Fruit fly (Drosophila melanogaster) whole organism, embryonic: ENCODE measurements around the gene CG18473.
A peak's percentile ranks its signal among the peaks of the same experiment; 100 is the strongest.

Experiments
- Atf6 ChIP-seq: fragments of 200-800 bp; sonication (Bioruptor generic); IDR thresholded peaks from 2 replicates; pipeline ENCODE4 v1.3.6; 2022; ENCODE audit warnings: missing biosample characterization, missing genetic modification characterization
- Bdp1 ChIP-seq: fragments of 200-800 bp; sonication (Bioruptor generic); optimal IDR thresholded peaks from 3 replicates; lab custom pipeline; 2016; ENCODE audit warnings: missing biosample characterization, missing genetic modification characterization
- Bgb ChIP-seq: fragments of 200-800 bp; sonication (Bioruptor generic); IDR thresholded peaks from 2 replicates; pipeline ENCODE4 v1.3.6; 2022; ENCODE audit warnings: missing biosample characterization, missing genetic modification characterization; ENCODE audit not compliant: partially characterized antibody
- CG10462 ChIP-seq: fragments of 200-800 bp; sonication (Bioruptor generic); optimal IDR thresholded peaks from 2 replicates; lab custom pipeline; 2016; ENCODE audit warnings: missing biosample characterization, missing genetic modification characterization
- CG12659 ChIP-seq: fragments of 200-800 bp; sonication (Bioruptor generic); optimal IDR thresholded peaks from 3 replicates; lab custom pipeline; 2017; ENCODE audit warnings: mild to moderate bottlenecking, missing biosample characterization, missing genetic modification reagents, missing genetic modification characterization
- CG15269 ChIP-seq: fragments of 200-800 bp; sonication (Bioruptor generic); optimal IDR thresholded peaks from 2 replicates; lab custom pipeline; 2018; ENCODE audit warnings: missing biosample characterization, mild to moderate bottlenecking, missing genetic modification characterization, moderate library complexity
- CG1647 ChIP-seq: fragments of 200-800 bp; sonication (Bioruptor generic); optimal IDR thresholded peaks from 3 replicates; lab custom pipeline; 2016; ENCODE audit warnings: missing biosample characterization, missing genetic modification characterization
- CG17359 ChIP-seq: fragments of 200-800 bp; sonication (Bioruptor generic); optimal IDR thresholded peaks from 3 replicates; lab custom pipeline; 2018; ENCODE audit warnings: missing biosample characterization, mild to moderate bottlenecking, missing genetic modification characterization, moderate library complexity
- CG17385 ChIP-seq: fragments of 200-800 bp; sonication (Bioruptor generic); optimal IDR thresholded peaks from 3 replicates; lab custom pipeline; 2018; ENCODE audit warnings: missing biosample characterization, mild to moderate bottlenecking, missing genetic modification characterization
- CG17829 ChIP-seq: fragments of 200-800 bp; optimal IDR thresholded peaks from 2 replicates; lab custom pipeline; 2019; ENCODE audit warnings: missing biosample characterization, mild to moderate bottlenecking, missing genetic modification characterization, moderate library complexity
- CG30403 ChIP-seq: fragments of 200-800 bp; sonication (Bioruptor generic); optimal IDR thresholded peaks from 3 replicates; lab custom pipeline; 2016; ENCODE audit warnings: missing biosample characterization, missing genetic modification characterization
- CG33557 ChIP-seq: fragments of 200-800 bp; sonication (Bioruptor generic); optimal IDR thresholded peaks from 2 replicates; lab custom pipeline; 2019; ENCODE audit warnings: missing biosample characterization, mild to moderate bottlenecking, missing genetic modification characterization, moderate library complexity
- CG3995 ChIP-seq: fragments of 200-800 bp; sonication (Bioruptor generic); optimal IDR thresholded peaks from 3 replicates; lab custom pipeline; 2016; ENCODE audit warnings: missing biosample characterization, missing genetic modification characterization
- CG43689 ChIP-seq: fragments of 200-800 bp; sonication (Bioruptor generic); IDR thresholded peaks from 2 replicates; pipeline ENCODE4 v1.3.6; 2022; ENCODE audit warnings: missing biosample characterization, missing genetic modification characterization
- CG5245 ChIP-seq: fragments of 200-800 bp; sonication (Bioruptor generic); optimal IDR thresholded peaks from 3 replicates; lab custom pipeline; 2016; ENCODE audit warnings: missing biosample characterization, missing genetic modification characterization
- CG7987 ChIP-seq: fragments of 200-800 bp; sonication (Bioruptor generic); optimal IDR thresholded peaks from 2 replicates; lab custom pipeline; 2018; ENCODE audit warnings: missing biosample characterization, mild to moderate bottlenecking, missing genetic modification characterization, moderate library complexity
- CG8944 ChIP-seq: fragments of 200-800 bp; sonication (Bioruptor generic); optimal IDR thresholded peaks from 3 replicates; lab custom pipeline; 2016; ENCODE audit warnings: missing biosample characterization, missing genetic modification characterization
- CG9876 ChIP-seq: fragments of 200-800 bp; sonication (Bioruptor generic); optimal IDR thresholded peaks from 2 replicates; lab custom pipeline; 2016; ENCODE audit warnings: missing biosample characterization, missing genetic modification characterization
- CTCF ChIP-seq: fragments of 200-800 bp; sonication (Bioruptor generic); optimal IDR thresholded peaks from 2 replicates; lab custom pipeline; 2017; ENCODE audit warnings: missing biosample characterization, mild to moderate bottlenecking, missing genetic modification characterization, moderate library complexity
- Lpt ChIP-seq: fragments of >200 bp; optimal IDR thresholded peaks from 2 replicates; lab custom pipeline; 2018; ENCODE audit warnings: missing biosample characterization, missing genetic modification characterization
- Mrtf ChIP-seq: fragments of 200-800 bp; sonication (Bioruptor generic); IDR thresholded peaks from 3 replicates; pipeline ENCODE4 v1.3.6; 2022; ENCODE audit warnings: missing biosample characterization, missing genetic modification characterization
- Nf-YC ChIP-seq: fragments of 200-800 bp; optimal IDR thresholded peaks from 3 replicates; lab custom pipeline; 2019; ENCODE audit warnings: missing biosample characterization, mild to moderate bottlenecking, missing genetic modification characterization, moderate library complexity
- Opbp ChIP-seq: fragments of 200-800 bp; sonication (Bioruptor generic); IDR thresholded peaks from 3 replicates; pipeline ENCODE4 v1.3.6; 2022; ENCODE audit warnings: missing biosample characterization, missing genetic modification characterization; ENCODE audit not compliant: partially characterized antibody
- Pdp1 ChIP-seq, 2 experiments: fragments of 200-800 bp; sonication (Bioruptor generic); optimal IDR thresholded peaks; 3 replicates each; lab custom pipeline; 2016; ENCODE audit warnings: missing biosample characterization in 2 of 2, missing genetic modification characterization in 2 of 2, mild to moderate bottlenecking in 1 of 2, moderate library complexity in 1 of 2
- Trl ChIP-seq, 3 experiments: fragments of >200 bp in 2 of 3; fragments of 200-800 bp in 1 of 3; sonication (Bioruptor generic) in 1 of 3; optimal IDR thresholded peaks; 2 replicates in 1 of 3; 3 replicates in 2 of 3; lab custom pipeline; 2016 to 2017; ENCODE audit warnings: missing biosample characterization in 1 of 3, missing genetic modification characterization in 1 of 3
- ash1 ChIP-seq: fragments of 200-800 bp; sonication (Bioruptor generic); optimal IDR thresholded peaks from 2 replicates; lab custom pipeline; 2018; ENCODE audit warnings: missing biosample characterization, mild to moderate bottlenecking, missing genetic modification characterization
- az2 ChIP-seq: fragments of 200-800 bp; sonication (Bioruptor generic); optimal IDR thresholded peaks from 3 replicates; lab custom pipeline; 2016; ENCODE audit warnings: missing biosample characterization, missing genetic modification characterization
- cad ChIP-seq: fragments of >200 bp; optimal IDR thresholded peaks from 2 replicates; lab custom pipeline; 2017; ENCODE audit warnings: missing biosample characterization, missing genetic modification characterization
- eve ChIP-seq, 2 experiments: fragments of >200 bp; optimal IDR thresholded peaks; 2 replicates each; lab custom pipeline; 2017; ENCODE audit warnings: missing biosample characterization in 2 of 2, missing genetic modification characterization in 2 of 2
- her ChIP-seq: fragments of 200-800 bp; sonication (Bioruptor generic); optimal IDR thresholded peaks from 2 replicates; lab custom pipeline; 2016; ENCODE audit warnings: missing biosample characterization, missing genetic modification characterization
- hkb ChIP-seq, 2 experiments: fragments of 200-800 bp in 1 of 2; fragments of >200 bp in 1 of 2; sonication (Bioruptor generic) in 1 of 2; IDR thresholded peaks in 1 of 2; optimal IDR thresholded peaks in 1 of 2; 2 replicates each; pipeline versions ENCODE4 v1.3.6 to Lab custom; 2017 to 2022; ENCODE audit warnings: missing biosample characterization in 1 of 2, missing genetic modification characterization in 1 of 2
- ind ChIP-seq: fragments of 200-800 bp; sonication (Bioruptor generic); optimal IDR thresholded peaks from 3 replicates; lab custom pipeline; 2016; ENCODE audit warnings: missing biosample characterization, missing genetic modification characterization
- kay ChIP-seq: fragments of 200-800 bp; sonication (Bioruptor generic); optimal IDR thresholded peaks from 2 replicates; lab custom pipeline; 2016; ENCODE audit warnings: missing biosample characterization, missing genetic modification characterization
- lab ChIP-seq: fragments of 200-800 bp; sonication (Bioruptor generic); optimal IDR thresholded peaks from 3 replicates; lab custom pipeline; 2017; ENCODE audit warnings: missing biosample characterization, missing genetic modification characterization, mild to moderate bottlenecking, moderate library complexity, missing genetic modification reagents
- lola ChIP-seq, 3 experiments: fragments of >200 bp in 2 of 3; fragments of 200-800 bp in 1 of 3; sonication (Bioruptor generic) in 1 of 3; optimal IDR thresholded peaks; 2 replicates each; lab custom pipeline; 2017 to 2019; ENCODE audit warnings: missing biosample characterization in 3 of 3, missing genetic modification characterization in 3 of 3, mild to moderate bottlenecking in 1 of 3, moderate library complexity in 1 of 3
- nom ChIP-seq: fragments of 200-800 bp; sonication (Bioruptor generic); optimal IDR thresholded peaks from 2 replicates; lab custom pipeline; 2017; ENCODE audit warnings: missing biosample characterization, missing genetic modification characterization, mild to moderate bottlenecking, moderate library complexity, missing genetic modification reagents
- oc ChIP-seq: fragments of 200-800 bp; sonication (Bioruptor generic); optimal IDR thresholded peaks from 2 replicates; lab custom pipeline; 2018; ENCODE audit warnings: missing biosample characterization, mild to moderate bottlenecking, missing genetic modification characterization, moderate library complexity
- onecut ChIP-seq: fragments of 200-800 bp; sonication (Bioruptor generic); IDR thresholded peaks from 2 replicates; pipeline ENCODE4 v1.3.6; 2022; ENCODE audit warnings: missing biosample characterization, missing genetic modification characterization
- pan ChIP-seq, 4 experiments: fragments of >200 bp in 3 of 4; fragments of 200-800 bp in 1 of 4; sonication (Bioruptor generic) in 1 of 4; optimal IDR thresholded peaks in 3 of 4; IDR thresholded peaks in 1 of 4; 2 replicates each; pipeline versions ENCODE4 v1.3.6 to Lab custom; 2017 to 2022; ENCODE audit warnings: missing biosample characterization in 2 of 4, missing genetic modification characterization in 2 of 4, mixed read lengths in 1 of 4
- peb ChIP-seq: fragments of 200-800 bp; sonication (Bioruptor generic); IDR thresholded peaks from 2 replicates; pipeline ENCODE4 v1.3.6; 2022; ENCODE audit warnings: missing biosample characterization, missing genetic modification characterization
- run ChIP-seq: fragments of 200-800 bp; sonication (Bioruptor generic); optimal IDR thresholded peaks from 3 replicates; lab custom pipeline; 2018; ENCODE audit warnings: missing biosample characterization, mild to moderate bottlenecking, missing genetic modification characterization
- seq ChIP-seq: fragments of 200-800 bp; sonication (Bioruptor generic); IDR thresholded peaks from 2 replicates; pipeline ENCODE4 v1.3.6; 2022; ENCODE audit warnings: missing biosample characterization, missing genetic modification characterization
- tap ChIP-seq: fragments of 200-800 bp; optimal IDR thresholded peaks from 3 replicates; lab custom pipeline; 2019; ENCODE audit warnings: missing biosample characterization, mild to moderate bottlenecking, missing genetic modification characterization, moderate library complexity
- tx ChIP-seq: fragments of 200-800 bp; sonication (Bioruptor generic); optimal IDR thresholded peaks from 2 replicates; lab custom pipeline; 2016; ENCODE audit warnings: missing biosample characterization, missing genetic modification characterization
- vvl ChIP-seq: fragments of 200-800 bp; sonication (Bioruptor generic); IDR thresholded peaks from 2 replicates; pipeline ENCODE4 v1.3.6; 2022; ENCODE audit warnings: missing biosample characterization, missing genetic modification characterization
- wor ChIP-seq: fragments of 200-800 bp; sonication (Bioruptor generic); IDR thresholded peaks from 2 replicates; pipeline ENCODE4 v1.3.6; 2022; ENCODE audit warnings: missing biosample characterization, missing genetic modification characterization
- yki ChIP-seq: fragments of >200 bp; optimal IDR thresholded peaks from 3 replicates; lab custom pipeline; 2018

CG18473 gene

dm6 chr3R:9376789-9377188 is 13.7 kb downstream of the CG18473 start:
- TF ChIP-seq vvl (peak; percentile 61; the same call in 1 of the 2 replicates), CG15269 (tag; lab: Kevin White, UChicago) (no peak), Pdp1 (GFP tag; optimal IDR thresholded peaks at IDR 0.05; lab: Kevin White, UChicago) (peak in 1 of 2 experiments; percentile 56), CG12659 (GFP tag; lab: Kevin White, UChicago) (no peak), oc (tag; lab: Kevin White, UChicago) (peak; percentile 46), hkb (optimal IDR thresholded peaks at IDR 0.05; lab: Kevin White, UChicago) (peak; percentile 11), hkb (GFP tag; IDR thresholded peaks at IDR 0.05; lab: Robert Waterston, UW) (no peak), run (tag; lab: Kevin White, UChicago) (peak; percentile 66)

dm6 chr3R:9378644-9379411 is 15.7 kb downstream of the CG18473 start:
- TF ChIP-seq CG33557 (GFP tag; lab: Kevin White, UChicago): peak; percentile 85
- no peak for TF ChIP-seq ind (GFP tag; lab: Kevin White, UChicago)
- no peak for TF ChIP-seq CG7987 (GFP tag; lab: Kevin White, UChicago)
- TF ChIP-seq lola (GFP tag; optimal IDR thresholded peaks at IDR 0.05; lab: Kevin White, UChicago): peak in 1 of 3 experiments; percentile 90
- TF ChIP-seq CG17829: peak; percentile 85
- peak in 1 of 2 experiments; percentile 60 for TF ChIP-seq eve (GFP tag; optimal IDR thresholded peaks at IDR 0.05; lab: Kevin White, UChicago)
- TF ChIP-seq CG3995 (GFP tag; lab: Kevin White, UChicago): no peak
- no peak for TF ChIP-seq Bgb (GFP tag; lab: Robert Waterston, UW)
- no peak for TF ChIP-seq Lpt (GFP tag; lab: Kevin White, UChicago)
- peak; percentile 5 for TF ChIP-seq CG17359 (tag; lab: Kevin White, UChicago)
- no peak for TF ChIP-seq yki (lab: Kevin White, UChicago)
- TF ChIP-seq CG9876 (GFP tag; lab: Kevin White, UChicago): no peak
- TF ChIP-seq Opbp (GFP tag; lab: Robert Waterston, UW): no peak
- no peak for TF ChIP-seq pan (optimal IDR thresholded peaks at IDR 0.05; lab: Kevin White, UChicago)
- peak in 1 of 2 experiments; percentile 20 for TF ChIP-seq pan (GFP tag; optimal IDR thresholded peaks at IDR 0.05 in 1 of 2, IDR thresholded peaks at IDR 0.05 in 1 of 2)
- peak; percentile 68 for TF ChIP-seq nom (GFP tag; lab: Kevin White, UChicago)
- no peak for TF ChIP-seq ash1
- TF ChIP-seq tap: peak; percentile 8
- TF ChIP-seq CG5245 (GFP tag; lab: Kevin White, UChicago): peak; percentile 38
- peak; percentile 51 for TF ChIP-seq CG30403
- no peak for TF ChIP-seq wor (GFP tag; lab: Robert Waterston, UW)
- no peak for TF ChIP-seq Mrtf (GFP tag; lab: Robert Waterston, UW)
- TF ChIP-seq Bdp1: no peak
- no peak for TF ChIP-seq CG43689 (GFP tag; lab: Robert Waterston, UW)
- TF ChIP-seq seq (GFP tag; lab: Robert Waterston, UW): no peak
- TF ChIP-seq onecut (GFP tag; lab: Robert Waterston, UW): no peak
- peak; percentile 27 for TF ChIP-seq lab
- TF ChIP-seq CG1647 (GFP tag; lab: Kevin White, UChicago): no peak
- no peak for TF ChIP-seq Atf6 (GFP tag; lab: Robert Waterston, UW)
- no peak for TF ChIP-seq her (GFP tag; lab: Kevin White, UChicago)
- TF ChIP-seq kay (GFP tag; lab: Kevin White, UChicago): no peak
- TF ChIP-seq CTCF: no peak
- TF ChIP-seq peb (GFP tag; lab: Robert Waterston, UW): peak; percentile 43
- TF ChIP-seq CG8944 (GFP tag; lab: Kevin White, UChicago): no peak
- TF ChIP-seq Trl (optimal IDR thresholded peaks at IDR 0.05; lab: Kevin White, UChicago): no peak
- peak; percentile 1 for TF ChIP-seq Trl (GFP tag; optimal IDR thresholded peaks at IDR 0.05; lab: Kevin White, UChicago)
- peak; percentile 9 for TF ChIP-seq CG10462
- no peak for TF ChIP-seq cad (GFP tag; lab: Kevin White, UChicago)
- TF ChIP-seq Nf-YC: no peak
- TF ChIP-seq tx (GFP tag; lab: Kevin White, UChicago): no peak
- TF ChIP-seq CG17385 (GFP tag; lab: Kevin White, UChicago): peak; percentile 28
- peak; percentile 57 for TF ChIP-seq az2 (GFP tag; lab: Kevin White, UChicago)
